Fruit fly (Drosophila melanogaster) Kc167 (cell line): Measurements from ENCODE around the gene Unr.

Experiments
- Sin3A ChIP-seq: fragments of >200 bp; optimal IDR thresholded peaks from 2 replicates; lab custom pipeline; 2018; ENCODE audit warnings: missing external identifiers
- h ChIP-seq: fragments of >200 bp; optimal IDR thresholded peaks from 3 replicates; lab custom pipeline; 2018; ENCODE audit warnings: missing external identifiers
- insv ChIP-seq: fragments of >200 bp; optimal IDR thresholded peaks from 3 replicates; lab custom pipeline; 2018; ENCODE audit warnings: missing external identifiers
- psq ChIP-seq: fragments of >200 bp; optimal IDR thresholded peaks from 2 replicates; lab custom pipeline; 2017; ENCODE audit warnings: missing external identifiers
- ttk ChIP-seq: sonication (Bioruptor generic); optimal IDR thresholded peaks from 2 replicates; lab custom pipeline; 2017; ENCODE audit warnings: missing external identifiers

dm6 chr3L:8449202-8449799 lies 7.1 kb upstream of the Unr start, which contains the start of gene CG6983:
- TF ChIP-seq insv (no peak), psq (no peak), h (lab: Kevin White, UChicago) (no peak), ttk (lab: Kevin White, UChicago) (no peak), Sin3A (no peak)
